Worm (Caenorhabditis elegans) whole organism, midembryonic: ENCODE data around the gene vha-2.

Source experiments
- T22C8.4 ChIP-seq: fragments of 200-800 bp; sonication (Bioruptor generic); IDR thresholded peaks from 2 replicates; pipeline ENCODE4 v1.3.6; 2022; ENCODE audit warnings: missing genetic modification characterization, missing compliant biosample characterization
- cog-1 ChIP-seq: sonication (generic microtip); optimal IDR thresholded peaks from 2 replicates; lab custom pipeline; 2016; ENCODE audit warnings: missing genetic modification characterization, missing compliant biosample characterization
- flt-1 ChIP-seq: fragments of 200-800 bp; sonication (Bioruptor generic); IDR thresholded peaks from 2 replicates; pipeline ENCODE4 v1.3.6; 2022; ENCODE audit warnings: missing genetic modification characterization, missing compliant biosample characterization
- klf-2 ChIP-seq: fragments of 200-800 bp; sonication (Bioruptor generic); conservative IDR thresholded peaks from 2 replicates; pipeline ENCODE4 v1.3.6; 2022; ENCODE audit warnings: missing genetic modification reagents, missing genetic modification characterization, missing compliant biosample characterization
- med-1 ChIP-seq: sonication (generic microtip); optimal IDR thresholded peaks from 2 replicates; lab custom pipeline; 2017; ENCODE audit warnings: missing genetic modification characterization, mild to moderate bottlenecking, missing compliant biosample characterization, antibody characterized with exemption, missing genetic modification reagents; ENCODE audit not compliant: insufficient read depth
- ref-1 ChIP-seq: fragments of 200-800 bp; sonication (Bioruptor generic); conservative IDR thresholded peaks from 2 replicates; pipeline ENCODE4 v1.3.6; 2022; ENCODE audit warnings: missing genetic modification reagents, missing genetic modification characterization, missing compliant biosample characterization
- tab-1 ChIP-seq: fragments of 200-800 bp; sonication (Bioruptor generic); IDR thresholded peaks from 2 replicates; pipeline ENCODE4 v1.3.6; 2022; ENCODE audit warnings: missing genetic modification characterization, missing compliant biosample characterization
- ztf-23 ChIP-seq: fragments of 200-800 bp; sonication (Bioruptor generic); IDR thresholded peaks from 2 replicates; pipeline ENCODE4 v1.3.6; 2022; ENCODE audit warnings: missing genetic modification reagents, missing genetic modification characterization, missing compliant biosample characterization
- ztf-29 ChIP-seq: fragments of 200-800 bp; sonication (Bioruptor generic); IDR thresholded peaks from 2 replicates; pipeline ENCODE4 v1.3.6; 2022; ENCODE audit warnings: missing genetic modification reagents, missing genetic modification characterization, missing compliant biosample characterization

Gene vha-2

ce11 chrIII:9782011-9782436, at the start of gene vha-2:
Gene vha-2 (plus strand): TSS chrIII:9782164.
- no peak for TF ChIP-seq ztf-23 (GFP tag; lab: Robert Waterston, UW)
- no peak for TF ChIP-seq tab-1 (GFP tag; lab: Robert Waterston, UW)
- TF ChIP-seq cog-1 (tag; lab: Kevin White, UChicago) = no peak
- TF ChIP-seq T22C8.4 = no peak
- no peak for TF ChIP-seq ref-1 (GFP tag; lab: Robert Waterston, UW)
- no peak for TF ChIP-seq klf-2 (GFP tag; lab: Robert Waterston, UW)

- no peak for TF ChIP-seq tab-1 (GFP tag; lab: Robert Waterston, UW)
- TF ChIP-seq flt-1 (GFP tag; lab: Robert Waterston, UW) = no peak
- TF ChIP-seq cog-1 (tag; lab: Kevin White, UChicago) = no peak
- no peak for TF ChIP-seq ztf-23 (GFP tag; lab: Robert Waterston, UW)
- no peak for TF ChIP-seq ztf-29 (GFP tag; lab: Robert Waterston, UW)
- no peak for TF ChIP-seq med-1 (GFP tag; lab: Kevin White, UChicago)
- no peak for TF ChIP-seq T22C8.4
- no peak for TF ChIP-seq ref-1 (GFP tag; lab: Robert Waterston, UW)
- TF ChIP-seq klf-2 (GFP tag; lab: Robert Waterston, UW) = no peak
Measured at ce11 chrIII:9733333-9733732, 48.6 kb upstream of the vha-2 start.

- TF ChIP-seq tab-1 (GFP tag; lab: Robert Waterston, UW) (no peak), ztf-23 (GFP tag; lab: Robert Waterston, UW) (no peak), ref-1 (GFP tag; lab: Robert Waterston, UW) (no peak), flt-1 (GFP tag; lab: Robert Waterston, UW) (no peak), med-1 (GFP tag; lab: Kevin White, UChicago) (no peak), T22C8.4 (no peak), cog-1 (tag; lab: Kevin White, UChicago) (no peak), klf-2 (GFP tag; lab: Robert Waterston, UW) (no peak), ztf-29 (GFP tag; lab: Robert Waterston, UW) (no peak)
Measured at ce11 chrIII:9734030-9734429, 47.9 kb upstream of the vha-2 start.

ce11 chrIII:9735857-9736256, 46.1 kb upstream of the vha-2 start, which contains the start of gene dao-6:
Gene dao-6 (minus strand): TSS chrIII:9736201.
- TF ChIP-seq med-1 (GFP tag; lab: Kevin White, UChicago) = no peak
- TF ChIP-seq ref-1 (GFP tag; lab: Robert Waterston, UW) = no peak
- TF ChIP-seq ztf-29 (GFP tag; lab: Robert Waterston, UW) = no peak
- no peak for TF ChIP-seq ztf-23 (GFP tag; lab: Robert Waterston, UW)
- no peak for TF ChIP-seq flt-1 (GFP tag; lab: Robert Waterston, UW)
- no peak for TF ChIP-seq T22C8.4
- TF ChIP-seq klf-2 (GFP tag; lab: Robert Waterston, UW) = no peak
- TF ChIP-seq cog-1 (tag; lab: Kevin White, UChicago) = no peak
- TF ChIP-seq tab-1 (GFP tag; lab: Robert Waterston, UW) = no peak

ce11 chrIII:9738954-9739353, 43.0 kb upstream of the vha-2 start, which contains the start of gene hlh-4:
Gene hlh-4 (minus strand): TSS chrIII:9739054.
- no peak for TF ChIP-seq flt-1 (GFP tag; lab: Robert Waterston, UW)
- no peak for TF ChIP-seq klf-2 (GFP tag; lab: Robert Waterston, UW)
- TF ChIP-seq ref-1 (GFP tag; lab: Robert Waterston, UW) = no peak
- no peak for TF ChIP-seq ztf-29 (GFP tag; lab: Robert Waterston, UW)

ce11 chrIII:9740663-9741062, 41.3 kb upstream of the vha-2 start:
- TF ChIP-seq klf-2 (GFP tag; lab: Robert Waterston, UW) (no peak), med-1 (GFP tag; lab: Kevin White, UChicago) (no peak), ref-1 (GFP tag; lab: Robert Waterston, UW) (no peak), ztf-23 (GFP tag; lab: Robert Waterston, UW) (no peak), cog-1 (tag; lab: Kevin White, UChicago) (no peak), ztf-29 (GFP tag; lab: Robert Waterston, UW) (no peak), flt-1 (GFP tag; lab: Robert Waterston, UW) (no peak), tab-1 (GFP tag; lab: Robert Waterston, UW) (no peak), T22C8.4 (no peak)

ce11 chrIII:9741985-9742384, 40.0 kb upstream of the vha-2 start:
- TF ChIP-seq tab-1 (GFP tag; lab: Robert Waterston, UW) = no peak
- TF ChIP-seq ref-1 (GFP tag; lab: Robert Waterston, UW) = no peak
- no peak for TF ChIP-seq med-1 (GFP tag; lab: Kevin White, UChicago)
- no peak for TF ChIP-seq cog-1 (tag; lab: Kevin White, UChicago)
- 0 out of 2 replicates have a peak, but pooled peaks have one; percentile 38 for TF ChIP-seq ztf-29 (GFP tag; lab: Robert Waterston, UW)
- no peak for TF ChIP-seq ztf-23 (GFP tag; lab: Robert Waterston, UW)
- TF ChIP-seq flt-1 (GFP tag; lab: Robert Waterston, UW) = no peak

ce11 chrIII:9743239-9743638, 38.7 kb upstream of the vha-2 start, which contains the start of gene T05G5.1:
Gene T05G5.1 (minus strand): TSS chrIII:9743339.
- TF ChIP-seq med-1 (GFP tag; lab: Kevin White, UChicago) (no peak), cog-1 (tag; lab: Kevin White, UChicago) (no peak), flt-1 (GFP tag; lab: Robert Waterston, UW) (no peak), ztf-29 (GFP tag; lab: Robert Waterston, UW) (no peak), T22C8.4 (no peak), tab-1 (GFP tag; lab: Robert Waterston, UW) (no peak), klf-2 (GFP tag; lab: Robert Waterston, UW) (no peak), ztf-23 (GFP tag; lab: Robert Waterston, UW) (no peak), ref-1 (GFP tag; lab: Robert Waterston, UW) (no peak)

- no peak for TF ChIP-seq T22C8.4
- TF ChIP-seq cog-1 (tag; lab: Kevin White, UChicago) = no peak
- no peak for TF ChIP-seq ztf-29 (GFP tag; lab: Robert Waterston, UW)
- TF ChIP-seq klf-2 (GFP tag; lab: Robert Waterston, UW) = no peak
- no peak for TF ChIP-seq med-1 (GFP tag; lab: Kevin White, UChicago)
- no peak; the same call in 1 of the 2 replicates for TF ChIP-seq ref-1 (GFP tag; lab: Robert Waterston, UW)
- no peak for TF ChIP-seq tab-1 (GFP tag; lab: Robert Waterston, UW)
- TF ChIP-seq ztf-23 (GFP tag; lab: Robert Waterston, UW) = no peak
- no peak for TF ChIP-seq flt-1 (GFP tag; lab: Robert Waterston, UW)
Measured at ce11 chrIII:9744525-9744924, 37.4 kb upstream of the vha-2 start.
